Worm (Caenorhabditis elegans): ENCODE measurements around the gene fbxc-50.

Gene fbxc-50

ce11 chrII:3267365-3267764, 19.4 kb upstream of the fbxc-50 start, which contains the start of gene F02E11.7:
Gene F02E11.7 (plus strand): TSS chrII:3267665.
- TF ChIP-seq aly-2 (tag; optimal IDR thresholded peaks at IDR 0.05) (no peak), ama-1 (optimal IDR thresholded peaks at IDR 0.05) (no peak), unc-39 (tag; optimal IDR thresholded peaks at IDR 0.05) (no peak), mml-1 (tag; optimal IDR thresholded peaks at IDR 0.05) (no peak), nhr-28 (tag; optimal IDR thresholded peaks at IDR 0.05) (no peak), pqm-1 (tag; optimal IDR thresholded peaks at IDR 0.05) (no peak), nhr-12 (tag; optimal IDR thresholded peaks at IDR 0.05) (no peak), jun-1 (tag; optimal IDR thresholded peaks at IDR 0.05) (no peak), unc-62 (GFP tag; optimal IDR thresholded peaks at IDR 0.05) (no peak), pha-4 (tag; optimal IDR thresholded peaks at IDR 0.05) (no peak), nhr-11 (tag; optimal IDR thresholded peaks at IDR 0.05) (no peak), hmg-11 (tag; optimal IDR thresholded peaks at IDR 0.05) (no peak), ZK546.5 (tag; optimal IDR thresholded peaks at IDR 0.05) (no peak), nhr-67 (tag; optimal IDR thresholded peaks at IDR 0.05) (no peak), daf-12 (tag; optimal IDR thresholded peaks at IDR 0.05) (no peak), ceh-16 (tag; optimal IDR thresholded peaks at IDR 0.05) (no peak), nhr-43 (tag; optimal IDR thresholded peaks at IDR 0.05; ENCODE audit: poor library complexity, severe bottlenecking) (no peak)

ce11 chrII:3264704-3265103, 16.8 kb upstream of the fbxc-50 start:
- TF ChIP-seq fkh-10 (GFP tag; optimal IDR thresholded peaks at IDR 0.05) (no peak), nhr-12 (tag; optimal IDR thresholded peaks at IDR 0.05) (no peak), R02D3.7 (tag; optimal IDR thresholded peaks at IDR 0.05) (no peak), unc-62 (GFP tag; optimal IDR thresholded peaks at IDR 0.05) (no peak), ZK546.5 (tag; optimal IDR thresholded peaks at IDR 0.05) (no peak)

ce11 chrII:3262504-3262903, 14.6 kb upstream of the fbxc-50 start, which contains the start of gene F02E11.2:
Gene F02E11.2 (plus strand): TSS chrII:3262804.
- TF ChIP-seq elt-2 (tag; optimal IDR thresholded peaks at IDR 0.05) (no peak), lin-39 (tag; optimal IDR thresholded peaks at IDR 0.05) (no peak), snpc-4 (tag; optimal IDR thresholded peaks at IDR 0.05) (no peak), egl-5 (tag; optimal IDR thresholded peaks at IDR 0.05) (no peak), nhr-11 (tag; optimal IDR thresholded peaks at IDR 0.05) (no peak), fkh-2 (tag; optimal IDR thresholded peaks at IDR 0.05) (no peak), fkh-10 (GFP tag; optimal IDR thresholded peaks at IDR 0.05) (no peak), unc-39 (tag; optimal IDR thresholded peaks at IDR 0.05) (no peak), ztf-4 (tag; optimal IDR thresholded peaks at IDR 0.05) (no peak), aly-2 (tag; optimal IDR thresholded peaks at IDR 0.05) (no peak), hmg-11 (tag; optimal IDR thresholded peaks at IDR 0.05) (no peak), lin-15B (tag; optimal IDR thresholded peaks at IDR 0.05) (no peak), nhr-237 (tag; optimal IDR thresholded peaks at IDR 0.05) (no peak), pqm-1 (tag; optimal IDR thresholded peaks at IDR 0.05) (no peak), mdl-1 (tag; optimal IDR thresholded peaks at IDR 0.05) (no peak), unc-62 (GFP tag; optimal IDR thresholded peaks at IDR 0.05) (no peak), nfya-1 (tag; optimal IDR thresholded peaks at IDR 0.05; ENCODE audit: insufficient read depth) (no peak)

- TF ChIP-seq nfya-1 (tag; optimal IDR thresholded peaks at IDR 0.05; ENCODE audit: insufficient read depth) (no peak), elt-3 (tag; optimal IDR thresholded peaks at IDR 0.05) (no peak), fkh-2 (tag; optimal IDR thresholded peaks at IDR 0.05) (no peak), R02D3.7 (tag; optimal IDR thresholded peaks at IDR 0.05) (no peak), nhr-67 (tag; optimal IDR thresholded peaks at IDR 0.05) (no peak), unc-62 (GFP tag; optimal IDR thresholded peaks at IDR 0.05) (no peak), ceh-16 (tag; optimal IDR thresholded peaks at IDR 0.05) (no peak), ceh-82 (tag; optimal IDR thresholded peaks at IDR 0.05) (no peak), nhr-23 (tag; optimal IDR thresholded peaks at IDR 0.05) (no peak), pqm-1 (tag; optimal IDR thresholded peaks at IDR 0.05) (no peak), jun-1 (tag; optimal IDR thresholded peaks at IDR 0.05) (no peak), pha-4 (tag; optimal IDR thresholded peaks at IDR 0.05) (no peak), lin-39 (tag; optimal IDR thresholded peaks at IDR 0.05) (no peak), egl-5 (tag; optimal IDR thresholded peaks at IDR 0.05) (no peak), ceh-9 (tag; optimal IDR thresholded peaks at IDR 0.05) (no peak), nhr-11 (tag; optimal IDR thresholded peaks at IDR 0.05) (no peak), skn-1 (tag; optimal IDR thresholded peaks at IDR 0.05) (no peak), nhr-237 (tag; optimal IDR thresholded peaks at IDR 0.05) (no peak), tbx-2 (tag; optimal IDR thresholded peaks at IDR 0.05) (no peak), mml-1 (tag; optimal IDR thresholded peaks at IDR 0.05) (no peak)
Observed at ce11 chrII:3259254-3259653, 11.3 kb upstream of the fbxc-50 start, which contains the start of gene gcy-19. Gene gcy-19 (minus strand): TSS chrII:3259354.
